Worm (Caenorhabditis elegans): ENCODE data around the gene T01D1.8.

DNA sequence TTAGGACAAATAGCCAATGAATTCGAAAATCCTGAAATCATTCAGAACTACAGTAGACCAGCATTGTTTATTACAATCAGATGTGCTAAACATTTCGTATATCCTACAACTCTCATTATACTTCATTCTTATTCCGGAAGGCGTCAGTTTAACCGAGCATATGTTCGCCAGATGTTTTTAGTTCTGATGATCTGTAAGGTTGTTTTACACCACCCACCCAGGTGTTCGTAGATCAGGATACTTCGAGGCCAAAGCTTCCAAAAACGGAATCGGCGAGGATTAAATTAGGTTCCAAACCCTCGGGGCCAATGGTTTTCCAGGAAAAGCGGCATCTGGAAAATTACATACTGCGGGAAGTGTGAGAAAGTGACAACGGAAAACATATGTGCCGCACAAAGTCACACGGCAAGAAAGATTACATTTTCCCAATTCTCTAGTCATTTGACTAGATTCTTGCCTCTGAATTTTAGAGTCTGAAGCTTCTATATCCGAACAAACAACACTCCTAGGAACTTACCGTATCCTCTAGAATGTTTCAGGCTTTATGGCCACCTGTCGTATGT is 25.9 kb upstream of the T01D1.8 start:
- TF ChIP-seq elt-3 (tag; optimal IDR thresholded peaks at IDR 0.05), result no peak
- no peak for TF ChIP-seq nhr-237 (tag; optimal IDR thresholded peaks at IDR 0.05)
- TF ChIP-seq blmp-1 (tag; optimal IDR thresholded peaks at IDR 0.05), result no peak
- no peak for TF ChIP-seq unc-62 (GFP tag; optimal IDR thresholded peaks at IDR 0.05)
- no peak for TF ChIP-seq ces-1 (GFP tag; optimal IDR thresholded peaks at IDR 0.05)
